Worm (Caenorhabditis elegans): ENCODE measurements around the gene abhd-12.

DNA sequence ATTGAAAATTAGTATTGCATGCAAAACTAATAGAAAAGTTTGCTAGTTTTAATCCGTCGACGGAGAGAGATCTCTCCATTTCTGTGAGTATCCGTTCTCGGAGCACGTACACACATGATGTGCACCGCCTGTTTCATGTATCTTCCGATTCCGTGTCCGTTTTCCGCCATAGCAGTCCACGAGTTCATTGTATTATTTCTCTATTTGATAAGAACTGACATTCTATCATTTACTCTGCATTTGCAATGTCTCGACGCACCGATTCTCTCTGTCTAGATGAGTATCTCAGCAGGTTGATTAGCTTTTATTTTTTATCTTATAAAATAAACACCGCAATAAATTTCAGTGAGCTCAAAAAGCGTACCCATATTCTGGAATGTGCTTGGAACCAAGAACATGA, 35.2 kb downstream of the abhd-12 start:
- TF ChIP-seq cog-1 (tag; optimal IDR thresholded peaks at IDR 0.05) = no peak
- TF ChIP-seq T22C8.4 (GFP tag; IDR thresholded peaks at IDR 0.05) = no peak
- TF ChIP-seq tab-1 (GFP tag; IDR thresholded peaks at IDR 0.05) = no peak
- no peak for TF ChIP-seq flt-1 (GFP tag; IDR thresholded peaks at IDR 0.05)
- no peak for TF ChIP-seq med-1 (GFP tag; optimal IDR thresholded peaks at IDR 0.05; ENCODE audit: insufficient read depth)
- no peak for TF ChIP-seq ref-1 (GFP tag; conservative IDR thresholded peaks at IDR 0.05)
- no peak for TF ChIP-seq klf-2 (GFP tag; conservative IDR thresholded peaks at IDR 0.05)

Measured in whole organism, midembryonic.